Worm (Caenorhabditis elegans) whole organism, young adult: Measurements from ENCODE around the gene spop-1.
A peak's percentile ranks its signal among the peaks of the same experiment; 100 is the strongest.

Source experiments
- B0019.2 ChIP-seq: fragments of 200-800 bp; sonication (Bioruptor generic); conservative IDR thresholded peaks from 2 replicates; pipeline ENCODE4 v1.3.6; 2022; ENCODE audit warnings: missing genetic modification reagents, missing genetic modification characterization, missing compliant biosample characterization
- B0261.1 ChIP-seq: sonication (generic microtip); optimal IDR thresholded peaks from 2 replicates; lab custom pipeline; 2016; ENCODE audit warnings: mild to moderate bottlenecking, missing genetic modification characterization, moderate library complexity, missing compliant biosample characterization
- F23B12.7 ChIP-seq: sonication (generic microtip); optimal IDR thresholded peaks from 2 replicates; lab custom pipeline; 2017; ENCODE audit warnings: missing genetic modification characterization, mild to moderate bottlenecking, missing compliant biosample characterization, antibody characterized with exemption, moderate library complexity; ENCODE audit not compliant: insufficient read depth
- F37B4.10 ChIP-seq: fragments of 200-800 bp; sonication (Bioruptor generic); IDR thresholded peaks from 2 replicates; pipeline ENCODE4 v1.3.6; 2022; ENCODE audit warnings: missing genetic modification characterization, missing compliant biosample characterization
- Y53F4B.3 ChIP-seq: fragments of 200-800 bp; sonication (Bioruptor generic); IDR thresholded peaks from 2 replicates; pipeline ENCODE4 v1.3.6; 2022; ENCODE audit warnings: missing genetic modification reagents, missing genetic modification characterization, missing compliant biosample characterization
- Y53G8AR.9 ChIP-seq: fragments of 200-800 bp; sonication (Bioruptor generic); conservative IDR thresholded peaks from 2 replicates; pipeline ENCODE4 v1.3.6; 2022; ENCODE audit warnings: missing genetic modification reagents, missing genetic modification characterization, missing compliant biosample characterization
- athp-1 ChIP-seq: sonication (generic microtip); optimal IDR thresholded peaks from 2 replicates; lab custom pipeline; 2017; ENCODE audit warnings: mild to moderate bottlenecking, missing genetic modification characterization, missing compliant biosample characterization
- bed-2 ChIP-seq: fragments of 200-800 bp; sonication (Bioruptor generic); IDR thresholded peaks from 2 replicates; pipeline ENCODE4 v1.3.6; 2022; ENCODE audit warnings: missing genetic modification reagents, missing genetic modification characterization, missing compliant biosample characterization
- cebp-1 ChIP-seq, 2 experiments: fragments of 200-800 bp in 1 of 2; sonication (Bioruptor generic) in 1 of 2; sonication (generic microtip) in 1 of 2; IDR thresholded peaks in 1 of 2; optimal IDR thresholded peaks in 1 of 2; 2 replicates each; pipeline versions ENCODE4 v1.3.6 to Lab custom; 2017 to 2022; ENCODE audit warnings: missing compliant biosample characterization in 2 of 2, missing genetic modification characterization in 2 of 2, mild to moderate bottlenecking in 1 of 2, missing genetic modification reagents in 1 of 2, moderate library complexity in 1 of 2
- cebp-2 ChIP-seq: fragments of 200-800 bp; sonication (Bioruptor generic); IDR thresholded peaks from 2 replicates; pipeline ENCODE4 v1.3.6; 2022; ENCODE audit warnings: missing genetic modification characterization, missing compliant biosample characterization
- ceh-58 ChIP-seq: fragments of 200-800 bp; sonication (Bioruptor generic); IDR thresholded peaks from 2 replicates; pipeline ENCODE4 v1.3.6; 2022; ENCODE audit warnings: missing genetic modification characterization, missing compliant biosample characterization
- ceh-79 ChIP-seq: sonication (generic microtip); optimal IDR thresholded peaks from 2 replicates; lab custom pipeline; 2017; ENCODE audit warnings: mild to moderate bottlenecking, missing genetic modification characterization, missing compliant biosample characterization
- chd-7 ChIP-seq: sonication (generic microtip); optimal IDR thresholded peaks from 2 replicates; lab custom pipeline; 2016; ENCODE audit warnings: mild to moderate bottlenecking, missing genetic modification characterization, moderate library complexity, missing compliant biosample characterization
- dox-1 ChIP-seq: fragments of 200-800 bp; sonication (Bioruptor generic); IDR thresholded peaks from 2 replicates; pipeline ENCODE4 v1.3.6; 2022; ENCODE audit warnings: missing genetic modification reagents, missing genetic modification characterization, missing compliant biosample characterization
- dpl-1 ChIP-seq: fragments of 150-350 bp; optimal IDR thresholded peaks from 2 replicates; lab custom pipeline; 2014; ENCODE audit warnings: missing biosample characterization, missing genetic modification reagents, missing genetic modification characterization
- efl-1 ChIP-seq: fragments of 150-350 bp; optimal IDR thresholded peaks from 2 replicates; lab custom pipeline; 2014; ENCODE audit warnings: missing biosample characterization, missing genetic modification reagents, missing genetic modification characterization
- egl-44 ChIP-seq: fragments of 200-800 bp; sonication (Bioruptor generic); IDR thresholded peaks from 2 replicates; pipeline ENCODE4 v1.3.6; 2022; ENCODE audit warnings: missing genetic modification reagents, missing genetic modification characterization, missing compliant biosample characterization
- egrh-3 ChIP-seq: fragments of 200-800 bp; sonication (Bioruptor generic); IDR thresholded peaks from 2 replicates; pipeline ENCODE4 v1.3.6; 2022; ENCODE audit warnings: missing genetic modification reagents, missing genetic modification characterization, missing compliant biosample characterization
- ekl-4 ChIP-seq: fragments of 200-800 bp; sonication (Bioruptor generic); IDR thresholded peaks from 2 replicates; pipeline ENCODE4 v1.3.6; 2022; ENCODE audit warnings: missing genetic modification reagents, missing genetic modification characterization, missing compliant biosample characterization
- gei-17 ChIP-seq: fragments of 200-800 bp; sonication (Bioruptor generic); optimal IDR thresholded peaks from 2 replicates; lab custom pipeline; 2018; ENCODE audit warnings: mild to moderate bottlenecking, missing genetic modification characterization, missing compliant biosample characterization
- hmg-1.2 ChIP-seq: fragments of 200-800 bp; sonication (Bioruptor generic); IDR thresholded peaks from 2 replicates; pipeline ENCODE4 v1.3.6; 2022; ENCODE audit warnings: missing genetic modification reagents, missing genetic modification characterization, missing compliant biosample characterization
- hsf-1 ChIP-seq: fragments of 200-800 bp; sonication (Bioruptor generic); IDR thresholded peaks from 2 replicates; pipeline ENCODE4 v1.3.6; 2022; ENCODE audit warnings: missing genetic modification reagents, missing genetic modification characterization, missing compliant biosample characterization
- lin-26 ChIP-seq: fragments of 200-800 bp; sonication (Bioruptor generic); IDR thresholded peaks from 2 replicates; pipeline ENCODE4 v1.3.6; 2022; ENCODE audit warnings: missing genetic modification reagents, missing genetic modification characterization, missing compliant biosample characterization
- lin-35 ChIP-seq, 3 experiments: fragments of 150-350 bp in 2 of 3; sonication (generic microtip) in 1 of 3; optimal IDR thresholded peaks; 2 replicates each; lab custom pipeline; 2014 to 2018; ENCODE audit warnings: missing biosample characterization in 3 of 3, missing genetic modification characterization in 3 of 3, missing genetic modification reagents in 3 of 3
- lin-54 ChIP-seq: fragments of 200-800 bp; sonication (Bioruptor generic); optimal IDR thresholded peaks from 2 replicates; lab custom pipeline; 2018; ENCODE audit warnings: mild to moderate bottlenecking, missing genetic modification characterization, missing compliant biosample characterization
- lsl-1 ChIP-seq: fragments of 200-800 bp; sonication (Bioruptor generic); optimal IDR thresholded peaks from 2 replicates; lab custom pipeline; 2018; ENCODE audit warnings: mild to moderate bottlenecking, missing genetic modification characterization, moderate library complexity, missing compliant biosample characterization
- madf-3 ChIP-seq: fragments of 200-800 bp; sonication (Bioruptor generic); IDR thresholded peaks from 2 replicates; pipeline ENCODE4 v1.3.6; 2022; ENCODE audit warnings: missing genetic modification reagents, missing genetic modification characterization, missing compliant biosample characterization
- madf-6 ChIP-seq: fragments of 200-800 bp; sonication (Bioruptor generic); IDR thresholded peaks from 2 replicates; pipeline ENCODE4 v1.3.6; 2022; ENCODE audit warnings: missing genetic modification reagents, missing genetic modification characterization, missing compliant biosample characterization
- mel-28 ChIP-seq: sonication (generic microtip); optimal IDR thresholded peaks from 2 replicates; lab custom pipeline; 2016; ENCODE audit warnings: borderline replicate concordance, mild to moderate bottlenecking, missing genetic modification characterization, missing compliant biosample characterization
- nfya-1 ChIP-seq: sonication (generic microtip); optimal IDR thresholded peaks from 2 replicates; lab custom pipeline; 2017; ENCODE audit warnings: antibody characterized with exemption, missing compliant biosample characterization, missing genetic modification characterization, borderline replicate concordance; ENCODE audit not compliant: insufficient read depth
- nfya-2 ChIP-seq: fragments of 200-800 bp; sonication (Bioruptor generic); IDR thresholded peaks from 2 replicates; pipeline ENCODE4 v1.3.6; 2022; ENCODE audit warnings: missing genetic modification reagents, missing genetic modification characterization, missing compliant biosample characterization
- nfyb-1 ChIP-seq: fragments of 200-800 bp; sonication (Bioruptor generic); IDR thresholded peaks from 2 replicates; pipeline ENCODE4 v1.3.6; 2022; ENCODE audit warnings: missing genetic modification reagents, missing genetic modification characterization, missing compliant biosample characterization
- nhr-120 ChIP-seq: fragments of 200-800 bp; sonication (Bioruptor generic); IDR thresholded peaks from 2 replicates; pipeline ENCODE4 v1.3.6; 2022; ENCODE audit warnings: missing genetic modification characterization, missing compliant biosample characterization
- nhr-80 ChIP-seq: sonication (generic microtip); optimal IDR thresholded peaks from 2 replicates; lab custom pipeline; 2016; ENCODE audit warnings: missing genetic modification characterization, missing compliant biosample characterization
- nhr-90 ChIP-seq: sonication (generic microtip); optimal IDR thresholded peaks from 2 replicates; lab custom pipeline; 2016; ENCODE audit warnings: missing genotype, mild to moderate bottlenecking, missing genetic modification characterization, missing compliant biosample characterization
- pbrm-1 ChIP-seq: fragments of 200-800 bp; sonication (Bioruptor generic); IDR thresholded peaks from 2 replicates; pipeline ENCODE4 v1.3.6; 2022; ENCODE audit warnings: missing genetic modification reagents, missing genetic modification characterization, missing compliant biosample characterization
- pha-4 ChIP-seq: fragments of 150-350 bp; sonication (generic microtip); optimal IDR thresholded peaks from 2 replicates; lab custom pipeline; 2014; ENCODE audit warnings: missing biosample characterization, missing genetic modification reagents, missing genetic modification characterization
- rcor-1 ChIP-seq: fragments of 200-800 bp; sonication (Bioruptor generic); IDR thresholded peaks from 2 replicates; pipeline ENCODE4 v1.3.6; 2022; ENCODE audit warnings: missing genetic modification reagents, missing genetic modification characterization, missing compliant biosample characterization
- rpc-1 ChIP-seq, 2 experiments: fragments of 150-350 bp in 1 of 2; sonication (generic microtip) in 1 of 2; optimal IDR thresholded peaks; 2 replicates each; lab custom pipeline; 2014 to 2018; ENCODE audit warnings: missing biosample characterization in 1 of 2, missing genetic modification characterization in 1 of 2, missing genetic modification reagents in 1 of 2, missing genotype in 1 of 2
- snpc-4 ChIP-seq, 5 experiments: fragments of 150-350 bp in 1 of 5; sonication (generic microtip) in 4 of 5; optimal IDR thresholded peaks; 2 replicates each; lab custom pipeline; 2014 to 2018; ENCODE audit warnings: missing genetic modification characterization in 5 of 5, missing biosample characterization in 3 of 5, antibody characterized with exemption in 2 of 5, mild to moderate bottlenecking in 2 of 5, missing compliant biosample characterization in 2 of 5, missing genotype in 2 of 5, moderate library complexity in 2 of 5, missing genetic modification reagents in 1 of 5
- tbx-9 ChIP-seq: sonication (generic microtip); optimal IDR thresholded peaks from 2 replicates; lab custom pipeline; 2016; ENCODE audit warnings: borderline replicate concordance, missing genetic modification characterization, inconsistent platforms, missing compliant biosample characterization
- zfh-2 ChIP-seq: fragments of 200-800 bp; sonication (Bioruptor generic); conservative IDR thresholded peaks from 2 replicates; pipeline ENCODE4 v1.3.6; 2022; ENCODE audit warnings: missing genetic modification reagents, missing genetic modification characterization, missing compliant biosample characterization
- ztf-22 ChIP-seq: fragments of 200-800 bp; sonication (Bioruptor generic); optimal IDR thresholded peaks from 2 replicates; lab custom pipeline; 2018; ENCODE audit warnings: mild to moderate bottlenecking, missing genetic modification characterization, moderate library complexity, missing compliant biosample characterization
- ztf-26 ChIP-seq: sonication (generic microtip); optimal IDR thresholded peaks from 2 replicates; lab custom pipeline; 2017; ENCODE audit warnings: missing genetic modification characterization, missing compliant biosample characterization

The spop-1 gene

DNA sequence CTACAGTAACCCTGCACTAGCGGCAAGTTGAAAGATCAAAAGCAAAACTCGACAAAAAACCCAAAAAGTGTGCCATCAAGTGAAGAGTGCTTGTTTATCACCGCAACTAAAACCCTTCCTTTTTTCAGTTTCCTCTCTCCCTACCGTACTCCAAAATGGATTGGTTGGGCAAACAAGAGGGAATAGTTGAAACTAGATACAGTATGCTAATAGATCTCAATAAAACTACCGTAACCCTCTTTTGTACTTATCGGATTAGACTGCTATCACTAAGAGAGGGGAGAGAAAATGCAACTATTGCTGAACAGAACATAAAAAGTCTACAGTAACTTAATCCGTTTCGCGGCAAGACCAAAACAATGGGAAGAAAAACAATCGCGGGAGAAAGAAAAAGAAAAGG, 2.5 kb downstream of the spop-1 start:
- no peak for TF ChIP-seq hsf-1 (GFP tag; lab: Robert Waterston, UW)
- TF ChIP-seq nfya-2 (GFP tag; lab: Robert Waterston, UW) = 0 out of 2 replicates have a peak, but pooled peaks have one; percentile 26

DNA sequence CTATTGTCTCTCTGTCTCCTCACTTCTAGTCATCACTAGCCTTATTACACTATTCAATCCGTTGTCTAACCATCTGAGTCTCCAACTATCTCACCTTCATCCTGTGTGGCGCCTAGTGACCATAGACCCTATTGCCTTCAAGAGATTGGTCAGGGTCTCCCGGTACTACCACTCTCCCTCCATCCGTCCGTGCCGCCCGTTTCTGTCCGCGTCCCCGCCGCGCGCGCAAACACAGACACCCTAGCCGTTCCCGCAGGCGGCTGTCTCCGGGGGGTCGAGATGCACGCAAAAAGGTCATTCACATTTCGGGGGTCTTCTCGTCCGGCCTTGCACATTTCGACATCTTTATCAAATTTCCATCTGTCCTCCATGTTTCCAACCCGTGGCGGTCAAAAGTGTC, 3.3 kb downstream of the spop-1 start:
- TF ChIP-seq mel-28 (no peak), ztf-22 (GFP tag; lab: Kevin White, UChicago) (no peak), pbrm-1 (GFP tag; lab: Robert Waterston, UW) (no peak), B0261.1 (tag; lab: Kevin White, UChicago) (no peak), ztf-26 (tag; lab: Kevin White, UChicago) (no peak), chd-7 (peak; percentile 23), Y53G8AR.9 (GFP tag; lab: Robert Waterston, UW) (no peak), rcor-1 (GFP tag; lab: Robert Waterston, UW) (no peak), nhr-80 (tag; lab: Kevin White, UChicago) (no peak), ekl-4 (GFP tag; lab: Robert Waterston, UW) (0 out of 2 replicates have a peak, but pooled peaks have one; percentile 64), nhr-90 (tag; lab: Kevin White, UChicago) (no peak), ceh-58 (no peak), gei-17 (GFP tag; lab: Kevin White, UChicago) (no peak), tbx-9 (tag; lab: Kevin White, UChicago) (no peak), F37B4.10 (no peak), cebp-1 (GFP tag; IDR thresholded peaks at IDR 0.05; lab: Robert Waterston, UW) (no peak), cebp-1 (tag; optimal IDR thresholded peaks at IDR 0.05; lab: Kevin White, UChicago) (peak; percentile 29), egrh-3 (GFP tag; lab: Robert Waterston, UW) (peak; percentile 88), lin-26 (0 out of 2 replicates have a peak, but pooled peaks have one; percentile 24), athp-1 (no peak), hmg-1.2 (peak; percentile 31; the same call in 1 of the 2 replicates), nfyb-1 (GFP tag; lab: Robert Waterston, UW) (peak; percentile 66; the same call in 1 of the 2 replicates), nfya-1 (no peak), B0019.2 (GFP tag; lab: Robert Waterston, UW) (no peak), bed-2 (0 out of 2 replicates have a peak, but pooled peaks have one; percentile 68), egl-44 (no peak), nhr-120 (GFP tag; lab: Robert Waterston, UW) (0 out of 2 replicates have a peak, but pooled peaks have one; percentile 57), madf-6 (peak; percentile 52; the same call in 1 of the 2 replicates), madf-3 (GFP tag; lab: Robert Waterston, UW) (0 out of 2 replicates have a peak, but pooled peaks have one; percentile 51), pha-4 (tag; lab: Kevin White, UChicago) (no peak), F23B12.7 (tag; lab: Kevin White, UChicago) (no peak), Y53F4B.3 (GFP tag; lab: Robert Waterston, UW) (no peak), efl-1 (GFP tag; lab: Kevin White, UChicago) (peak; percentile 35), dox-1 (GFP tag; lab: Robert Waterston, UW) (peak; percentile 13; the same call in 1 of the 2 replicates), zfh-2 (peak; percentile 96), cebp-2 (GFP tag; lab: Robert Waterston, UW) (no peak)

DNA sequence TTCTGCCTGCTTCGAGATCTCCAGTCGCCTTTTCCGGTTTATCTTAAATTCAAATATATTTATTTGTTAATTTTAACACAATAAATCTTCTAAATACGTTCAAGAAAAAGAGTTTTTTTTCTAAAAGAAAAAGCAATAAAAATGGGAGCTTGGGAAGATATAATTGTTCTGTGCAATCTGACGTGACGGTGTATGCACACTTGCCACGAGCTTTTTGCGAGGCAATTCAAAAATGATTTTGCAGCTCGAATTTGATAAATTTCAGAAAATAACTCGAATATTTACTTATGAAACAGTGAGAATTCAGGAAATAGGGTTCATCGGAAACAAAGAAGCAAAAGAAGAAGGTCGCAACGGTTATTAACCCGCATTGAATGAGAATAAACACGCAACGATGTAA, 4.8 kb downstream of the spop-1 start:
- TF ChIP-seq snpc-4 (GFP tag; optimal IDR thresholded peaks at IDR 0.05; lab: Kevin White, UChicago) = no peak
- TF ChIP-seq snpc-4 (tag; optimal IDR thresholded peaks at IDR 0.05; lab: Kevin White, UChicago) = peak in 1 of 4 experiments; percentile 6
- TF ChIP-seq hmg-1.2 = peak; percentile 12; the same call in 1 of the 2 replicates
- peak; percentile 57 for TF ChIP-seq dpl-1 (GFP tag; lab: Kevin White, UChicago)
- TF ChIP-seq rpc-1 (optimal IDR thresholded peaks at IDR 0.05; lab: Kevin White, UChicago) = no peak
- no peak for TF ChIP-seq rpc-1 (tag; optimal IDR thresholded peaks at IDR 0.05; lab: Kevin White, UChicago)
- no peak for TF ChIP-seq nfya-2 (GFP tag; lab: Robert Waterston, UW)
- TF ChIP-seq lsl-1 (GFP tag; lab: Kevin White, UChicago) = peak; percentile 42
- peak in 1 of 3 experiments; percentile 54 for TF ChIP-seq lin-35 (GFP tag; optimal IDR thresholded peaks at IDR 0.05; lab: Kevin White, UChicago)
- peak; percentile 37; the same call in 1 of the 2 replicates for TF ChIP-seq madf-6
- peak; percentile 66 for TF ChIP-seq efl-1 (GFP tag; lab: Kevin White, UChicago)
- TF ChIP-seq ceh-79 (tag; lab: Kevin White, UChicago) = no peak
- peak; percentile 81 for TF ChIP-seq lin-54 (GFP tag; lab: Kevin White, UChicago)
- 0 out of 2 replicates have a peak, but pooled peaks have one; percentile 35 for TF ChIP-seq nfyb-1 (GFP tag; lab: Robert Waterston, UW)
- no peak for TF ChIP-seq nfya-1
